Fruit fly (Drosophila melanogaster) whole organism, embryonic: ENCODE results near the gene CG42240.

Experiments
- Atf3 ChIP-seq: fragments of 200-800 bp; sonication (Bioruptor generic); optimal IDR thresholded peaks from 3 replicates; lab custom pipeline; 2016; ENCODE audit warnings: missing biosample characterization, missing genetic modification characterization
- Atf6 ChIP-seq: fragments of 200-800 bp; sonication (Bioruptor generic); IDR thresholded peaks from 2 replicates; pipeline ENCODE4 v1.3.6; 2022; ENCODE audit warnings: missing biosample characterization, missing genetic modification characterization
- Awh ChIP-seq: fragments of 200-800 bp; sonication (Bioruptor generic); IDR thresholded peaks from 2 replicates; pipeline ENCODE4, ENCODE4 v1.3.6; 2022; ENCODE audit warnings: missing biosample characterization, missing genetic modification characterization
- Bteb2 ChIP-seq: fragments of 200-800 bp; sonication (Bioruptor generic); optimal IDR thresholded peaks from 2 replicates; lab custom pipeline; 2016; ENCODE audit warnings: missing biosample characterization, missing genetic modification characterization
- CG11695 ChIP-seq: fragments of 200-800 bp; sonication (Bioruptor generic); IDR thresholded peaks from 3 replicates; pipeline ENCODE4 v1.3.6; 2022; ENCODE audit warnings: missing biosample characterization, missing genetic modification characterization
- CG14710 ChIP-seq: fragments of 200-800 bp; sonication (Bioruptor generic); optimal IDR thresholded peaks from 3 replicates; lab custom pipeline; 2019; ENCODE audit warnings: missing biosample characterization, mild to moderate bottlenecking, missing genetic modification characterization, moderate library complexity
- CG14860 ChIP-seq: fragments of 200-800 bp; sonication (Bioruptor generic); IDR thresholded peaks from 3 replicates; pipeline ENCODE4 v1.3.6; 2022; ENCODE audit warnings: missing biosample characterization, missing genetic modification characterization; ENCODE audit not compliant: partially characterized antibody
- CG16815 ChIP-seq: fragments of 200-800 bp; sonication (Bioruptor generic); optimal IDR thresholded peaks from 3 replicates; lab custom pipeline; 2017; ENCODE audit warnings: missing biosample characterization, mild to moderate bottlenecking, missing genetic modification characterization
- CG17361 ChIP-seq: fragments of 200-800 bp; sonication (Bioruptor generic); IDR thresholded peaks from 3 replicates; pipeline ENCODE4 v1.3.6; 2022; ENCODE audit warnings: missing biosample characterization, missing genetic modification characterization
- CG18619 ChIP-seq: fragments of 200-800 bp; sonication (Bioruptor generic); optimal IDR thresholded peaks from 3 replicates; lab custom pipeline; 2017; ENCODE audit warnings: missing biosample characterization, mild to moderate bottlenecking, missing genetic modification characterization
- CG2199 ChIP-seq: fragments of 200-800 bp; sonication (Bioruptor generic); IDR thresholded peaks from 3 replicates; pipeline ENCODE4 v1.3.6; 2022; ENCODE audit warnings: missing biosample characterization, missing genetic modification characterization
- CG32767 ChIP-seq: fragments of 200-800 bp; sonication (Bioruptor generic); IDR thresholded peaks from 2 replicates; pipeline ENCODE4 v1.3.6; 2022; ENCODE audit warnings: missing biosample characterization, missing genetic modification characterization
- CG3281 ChIP-seq: fragments of 200-800 bp; sonication (Bioruptor generic); optimal IDR thresholded peaks from 3 replicates; lab custom pipeline; 2017; ENCODE audit warnings: missing biosample characterization, mild to moderate bottlenecking, missing genetic modification characterization
- CG33557 ChIP-seq: fragments of 200-800 bp; sonication (Bioruptor generic); optimal IDR thresholded peaks from 2 replicates; lab custom pipeline; 2019; ENCODE audit warnings: missing biosample characterization, mild to moderate bottlenecking, missing genetic modification characterization, moderate library complexity
- CG3726 ChIP-seq: fragments of 200-800 bp; sonication (Bioruptor generic); IDR thresholded peaks from 3 replicates; pipeline ENCODE4, ENCODE4 v1.3.6; 2022; ENCODE audit warnings: missing biosample characterization, missing genetic modification characterization
- CG6654 ChIP-seq: fragments of 200-800 bp; sonication (Bioruptor generic); optimal IDR thresholded peaks from 2 replicates; lab custom pipeline; 2017; ENCODE audit warnings: missing biosample characterization, mild to moderate bottlenecking, missing genetic modification characterization
- CG8290 ChIP-seq, 3 experiments: fragments of 200-800 bp; sonication (Bioruptor generic); optimal IDR thresholded peaks; 2 replicates each; lab custom pipeline; 2016 to 2019; ENCODE audit warnings: missing biosample characterization in 3 of 3, missing genetic modification characterization in 3 of 3, mild to moderate bottlenecking in 2 of 3, moderate library complexity in 1 of 3
- CkIIα-i1 ChIP-seq: fragments of 200-800 bp; sonication (Bioruptor generic); IDR thresholded peaks from 2 replicates; pipeline ENCODE4 v1.3.6; 2022; ENCODE audit warnings: missing biosample characterization, missing genetic modification characterization
- Doc2 ChIP-seq: fragments of 200-800 bp; sonication (Bioruptor generic); IDR thresholded peaks from 2 replicates; pipeline ENCODE4 v1.3.6; 2022; ENCODE audit warnings: missing biosample characterization, missing genetic modification characterization
- Dp ChIP-seq: fragments of 200-800 bp; sonication (Bioruptor generic); optimal IDR thresholded peaks from 2 replicates; lab custom pipeline; 2018; ENCODE audit warnings: missing biosample characterization, mild to moderate bottlenecking, missing genetic modification characterization, moderate library complexity
- Eip74EF ChIP-seq, 2 experiments: fragments of 200-800 bp in 1 of 2; fragments of >200 bp in 1 of 2; sonication (Bioruptor generic) in 1 of 2; optimal IDR thresholded peaks; 2 replicates each; lab custom pipeline; 2017 to 2019; ENCODE audit warnings: missing biosample characterization in 2 of 2, missing genetic modification characterization in 2 of 2, mild to moderate bottlenecking in 1 of 2, moderate library complexity in 1 of 2
- Fer2 ChIP-seq: fragments of 200-800 bp; sonication (Bioruptor generic); optimal IDR thresholded peaks from 2 replicates; lab custom pipeline; 2018; ENCODE audit warnings: missing biosample characterization, mild to moderate bottlenecking, missing genetic modification characterization, moderate library complexity
- Fer3 ChIP-seq: fragments of 200-800 bp; sonication (Bioruptor generic); optimal IDR thresholded peaks from 2 replicates; lab custom pipeline; 2018; ENCODE audit warnings: missing biosample characterization, mild to moderate bottlenecking, missing genetic modification characterization, moderate library complexity
- Hey ChIP-seq: fragments of 200-800 bp; sonication (Bioruptor generic); optimal IDR thresholded peaks from 3 replicates; lab custom pipeline; 2018; ENCODE audit warnings: missing biosample characterization, mild to moderate bottlenecking, missing genetic modification characterization
- Mad ChIP-seq: fragments of 200-800 bp; sonication (Bioruptor generic); optimal IDR thresholded peaks from 2 replicates; lab custom pipeline; 2016; ENCODE audit warnings: missing biosample characterization, missing genetic modification characterization
- Med ChIP-seq: fragments of 200-800 bp; sonication (Bioruptor generic); peaks from one replicate; lab custom pipeline; 2016; ENCODE audit warnings: missing biosample characterization, missing genetic modification characterization, mild to moderate bottlenecking, inconsistent platforms, moderate library complexity
- Mrtf ChIP-seq: fragments of 200-800 bp; sonication (Bioruptor generic); IDR thresholded peaks from 3 replicates; pipeline ENCODE4 v1.3.6; 2022; ENCODE audit warnings: missing biosample characterization, missing genetic modification characterization
- NC2β ChIP-seq: fragments of 200-800 bp; sonication (Bioruptor generic); optimal IDR thresholded peaks from 2 replicates; lab custom pipeline; 2016; ENCODE audit warnings: missing biosample characterization, missing genetic modification characterization
- Opbp ChIP-seq: fragments of 200-800 bp; sonication (Bioruptor generic); IDR thresholded peaks from 3 replicates; pipeline ENCODE4 v1.3.6; 2022; ENCODE audit warnings: missing biosample characterization, missing genetic modification characterization; ENCODE audit not compliant: partially characterized antibody
- Side ChIP-seq: fragments of 200-800 bp; sonication (Bioruptor generic); optimal IDR thresholded peaks from 2 replicates; lab custom pipeline; 2016; ENCODE audit warnings: missing biosample characterization, missing genetic modification characterization
- Xbp1 ChIP-seq: fragments of 200-800 bp; sonication (Bioruptor generic); optimal IDR thresholded peaks from 3 replicates; lab custom pipeline; 2016; ENCODE audit warnings: missing biosample characterization, mild to moderate bottlenecking, missing genetic modification characterization
- YL-1 ChIP-seq: fragments of 200-800 bp; sonication (Bioruptor generic); optimal IDR thresholded peaks from 3 replicates; lab custom pipeline; 2017; ENCODE audit warnings: missing biosample characterization, mild to moderate bottlenecking, missing genetic modification characterization
- bbx ChIP-seq: fragments of 200-800 bp; sonication (Bioruptor generic); IDR thresholded peaks from 2 replicates; pipeline ENCODE4 v1.3.6; 2022; ENCODE audit warnings: missing biosample characterization, missing genetic modification characterization; ENCODE audit not compliant: partially characterized antibody
- bigmax ChIP-seq: fragments of 200-800 bp; sonication (Bioruptor generic); optimal IDR thresholded peaks from 2 replicates; lab custom pipeline; 2018; ENCODE audit warnings: missing biosample characterization, mild to moderate bottlenecking, missing genetic modification characterization
- btn ChIP-seq: fragments of 200-800 bp; sonication (Bioruptor generic); optimal IDR thresholded peaks from 2 replicates; lab custom pipeline; 2016; ENCODE audit warnings: missing biosample characterization, missing genetic modification characterization
- cad ChIP-seq: fragments of >200 bp; optimal IDR thresholded peaks from 2 replicates; lab custom pipeline; 2017; ENCODE audit warnings: missing biosample characterization, missing genetic modification characterization
- caup ChIP-seq: fragments of 200-800 bp; sonication (Bioruptor generic); optimal IDR thresholded peaks from 3 replicates; lab custom pipeline; 2017; ENCODE audit warnings: missing biosample characterization, mild to moderate bottlenecking, missing genetic modification characterization, moderate library complexity; ENCODE audit not compliant: severe bottlenecking
- crp ChIP-seq, 2 experiments: fragments of 200-800 bp; sonication (Bioruptor generic); optimal IDR thresholded peaks; 2 replicates in 1 of 2; 3 replicates in 1 of 2; lab custom pipeline; 2017; ENCODE audit warnings: missing biosample characterization in 2 of 2, missing genetic modification characterization in 2 of 2, mild to moderate bottlenecking in 1 of 2, moderate library complexity in 1 of 2
- dati ChIP-seq: fragments of 200-800 bp; sonication (Bioruptor generic); IDR thresholded peaks from 2 replicates; pipeline ENCODE4 v1.3.6; 2022; ENCODE audit warnings: missing biosample characterization, missing genetic modification characterization
- dysf ChIP-seq: fragments of 200-800 bp; sonication (Bioruptor generic); IDR thresholded peaks from 3 replicates; pipeline ENCODE4 v1.3.6; 2022; ENCODE audit warnings: missing biosample characterization, missing genetic modification characterization
- fd64A ChIP-seq: fragments of 200-800 bp; sonication (Bioruptor generic); optimal IDR thresholded peaks from 3 replicates; lab custom pipeline; 2018; ENCODE audit warnings: missing biosample characterization, mild to moderate bottlenecking, missing genetic modification characterization
- gfzf ChIP-seq: fragments of 200-800 bp; sonication (Bioruptor generic); optimal IDR thresholded peaks from 2 replicates; lab custom pipeline; 2016; ENCODE audit warnings: missing biosample characterization, mild to moderate bottlenecking, missing genetic modification characterization, moderate library complexity
- inv ChIP-seq: fragments of 200-800 bp; sonication (Bioruptor generic); IDR thresholded peaks from 2 replicates; pipeline ENCODE4 v1.3.6; 2022; ENCODE audit warnings: missing biosample characterization, missing genetic modification characterization; ENCODE audit not compliant: partially characterized antibody
- nom ChIP-seq: fragments of 200-800 bp; sonication (Bioruptor generic); optimal IDR thresholded peaks from 2 replicates; lab custom pipeline; 2017; ENCODE audit warnings: missing biosample characterization, missing genetic modification characterization, mild to moderate bottlenecking, moderate library complexity, missing genetic modification reagents
- otp ChIP-seq: fragments of 200-800 bp; sonication (Bioruptor generic); IDR thresholded peaks from 3 replicates; pipeline ENCODE4, ENCODE4 v1.3.6; 2022; ENCODE audit warnings: missing biosample characterization, missing genetic modification characterization
- peb ChIP-seq: fragments of 200-800 bp; sonication (Bioruptor generic); IDR thresholded peaks from 2 replicates; pipeline ENCODE4 v1.3.6; 2022; ENCODE audit warnings: missing biosample characterization, missing genetic modification characterization
- trem ChIP-seq: fragments of 200-800 bp; optimal IDR thresholded peaks from 3 replicates; lab custom pipeline; 2019; ENCODE audit warnings: missing biosample characterization, mild to moderate bottlenecking, missing genetic modification characterization, moderate library complexity

CG42240 gene

DNA sequence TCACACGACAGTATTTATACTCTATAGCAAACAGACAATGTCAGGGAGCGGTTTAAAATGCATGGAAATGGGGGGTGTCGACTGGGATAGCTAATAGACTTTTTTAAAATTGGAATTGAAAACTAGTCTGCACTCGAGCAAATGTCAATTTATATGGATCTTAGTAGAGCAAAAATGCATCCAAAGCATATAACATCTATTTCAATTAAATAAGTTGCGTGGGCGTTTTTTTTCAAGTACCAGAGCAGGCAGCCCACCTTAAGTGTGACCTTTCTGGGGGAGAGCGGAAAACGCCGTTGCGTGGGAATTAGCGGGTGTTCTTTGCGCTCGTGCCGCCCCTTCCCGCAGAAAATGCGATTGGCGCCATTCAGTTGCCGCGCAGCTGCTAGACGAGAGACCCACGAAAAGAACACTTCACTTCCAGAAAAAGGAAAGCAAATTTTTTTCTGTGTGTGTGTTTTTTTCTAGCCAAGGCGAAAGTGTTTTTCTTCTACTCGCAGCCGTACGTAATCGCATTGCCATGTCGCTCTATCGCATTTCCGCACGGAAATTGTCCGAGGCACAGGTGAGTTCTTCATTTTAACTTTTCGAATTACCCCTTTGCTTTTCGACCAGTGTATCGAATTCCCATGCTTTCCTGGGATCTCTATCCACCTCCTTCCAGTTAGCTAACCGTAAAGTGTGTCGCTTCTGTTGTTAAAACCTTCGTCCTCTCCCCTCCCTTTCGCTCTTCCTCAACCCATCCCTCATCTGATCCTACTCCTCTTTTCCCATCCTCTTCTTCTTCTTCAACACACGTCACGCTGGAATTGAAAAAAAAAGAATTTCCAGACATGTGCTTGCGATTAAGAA lies 21.5 kb downstream of the CG42240 start (continued):
- peak; percentile 64 for TF ChIP-seq CG14710 (tag; lab: Kevin White, UChicago)
- TF ChIP-seq Hey (tag; lab: Kevin White, UChicago): no peak
- no peak for TF ChIP-seq CG18619
- 0 out of 3 replicates have a peak, but pooled peaks have one; percentile 7 for TF ChIP-seq CG11695 (GFP tag; lab: Robert Waterston, UW)
- no peak for TF ChIP-seq CG6654
- no peak for TF ChIP-seq CG3726 (GFP tag; lab: Robert Waterston, UW)
- TF ChIP-seq Eip74EF (GFP tag; optimal IDR thresholded peaks at IDR 0.05; lab: Kevin White, UChicago): no peak
- no peak for TF ChIP-seq dati
- TF ChIP-seq inv (GFP tag; lab: Robert Waterston, UW): no peak
- 0 out of 3 replicates have a peak, but pooled peaks have one; percentile 20 for TF ChIP-seq dysf (GFP tag; lab: Robert Waterston, UW)
- no peak for TF ChIP-seq Bteb2
- 0 out of 3 replicates have a peak, but pooled peaks have one; percentile 18 for TF ChIP-seq CG17361 (GFP tag; lab: Robert Waterston, UW)
- peak; percentile 83 for TF ChIP-seq Dp (GFP tag; lab: Kevin White, UChicago)
- no peak for TF ChIP-seq Xbp1 (GFP tag; lab: Kevin White, UChicago)
- peak; percentile 46 for TF ChIP-seq caup (GFP tag; lab: Kevin White, UChicago)
- peak; percentile 43; the same call in 1 of the 2 replicates for TF ChIP-seq bbx (GFP tag; lab: Robert Waterston, UW)
- no peak for TF ChIP-seq bigmax (GFP tag; lab: Kevin White, UChicago)
- no peak for TF ChIP-seq CG8290 (GFP tag; optimal IDR thresholded peaks at IDR 0.05; lab: Kevin White, UChicago)
- TF ChIP-seq CG8290 (tag; optimal IDR thresholded peaks at IDR 0.05; lab: Kevin White, UChicago): peak in 1 of 2 experiments; percentile 71
- TF ChIP-seq crp (GFP tag; optimal IDR thresholded peaks at IDR 0.05; lab: Kevin White, UChicago): peak in 1 of 2 experiments; percentile 18
- TF ChIP-seq Side (GFP tag; lab: Kevin White, UChicago): peak; percentile 24
- TF ChIP-seq gfzf (GFP tag; lab: Kevin White, UChicago): peak; percentile 90
- peak; percentile 21 for TF ChIP-seq trem (tag; lab: Kevin White, UChicago)
- TF ChIP-seq Opbp (GFP tag; lab: Robert Waterston, UW): no peak; the same call in 2 of the 3 replicates
- peak; percentile 37 for TF ChIP-seq nom
- TF ChIP-seq otp (GFP tag; lab: Robert Waterston, UW): no peak
- peak; percentile 25 for TF ChIP-seq NC2β (GFP tag; lab: Kevin White, UChicago)
- no peak for TF ChIP-seq Atf3 (GFP tag; lab: Kevin White, UChicago)
- no peak for TF ChIP-seq Mad
- TF ChIP-seq CG32767 (GFP tag; lab: Robert Waterston, UW): 0 out of 2 replicates have a peak, but pooled peaks have one; percentile 29
- TF ChIP-seq CG3281 (GFP tag; lab: Kevin White, UChicago): peak; percentile 30
- TF ChIP-seq YL-1 (GFP tag; lab: Kevin White, UChicago): peak; percentile 32
- TF ChIP-seq Fer3 (tag; lab: Kevin White, UChicago): no peak
- TF ChIP-seq fd64A: no peak
- no peak for TF ChIP-seq cad (GFP tag; lab: Kevin White, UChicago)
- peak; percentile 88 for TF ChIP-seq Med (GFP tag; lab: Kevin White, UChicago)
- TF ChIP-seq CG16815 (GFP tag; lab: Kevin White, UChicago): no peak
- no peak for TF ChIP-seq CkIIα-i1 (GFP tag; lab: Robert Waterston, UW)
- TF ChIP-seq peb: no peak
- TF ChIP-seq Doc2 (GFP tag; lab: Robert Waterston, UW): no peak
- TF ChIP-seq Awh (GFP tag; lab: Robert Waterston, UW): 0 out of 2 replicates have a peak, but pooled peaks have one; percentile 17
- no peak for TF ChIP-seq Mrtf (GFP tag; lab: Robert Waterston, UW)
- TF ChIP-seq Fer2: peak; percentile 6
- TF ChIP-seq CG14860 (GFP tag; lab: Robert Waterston, UW): no peak
- peak; percentile 29 for TF ChIP-seq CG33557 (GFP tag; lab: Kevin White, UChicago)
- no peak; the same call in 1 of the 2 replicates for TF ChIP-seq Atf6 (GFP tag; lab: Robert Waterston, UW)
- TF ChIP-seq btn (GFP tag; lab: Kevin White, UChicago): no peak
- TF ChIP-seq CG2199: no peak
